Worm (Caenorhabditis elegans) whole organism, L3 larva: Measurements from ENCODE around the gene btb-9.

ENCODE experiments used
- ZK546.5 ChIP-seq: sonication (generic microtip); optimal IDR thresholded peaks from 2 replicates; lab custom pipeline; 2017; ENCODE audit warnings: missing biosample characterization, missing genetic modification characterization
- ama-1 ChIP-seq: fragments of 150-350 bp; optimal IDR thresholded peaks from 2 replicates; lab custom pipeline; 2018
- elt-2 ChIP-seq: sonication (generic microtip); optimal IDR thresholded peaks from 2 replicates; lab custom pipeline; 2016; ENCODE audit warnings: missing genetic modification reagents, mild to moderate bottlenecking, missing genetic modification characterization, missing compliant biosample characterization
- eor-1 ChIP-seq, 2 experiments: fragments of 150-350 bp; optimal IDR thresholded peaks; 2 replicates each; lab custom pipeline; 2014 to 2018; ENCODE audit warnings: missing biosample characterization in 2 of 2, missing genetic modification characterization in 2 of 2
- fkh-10 ChIP-seq: sonication (generic microtip); optimal IDR thresholded peaks from 2 replicates; lab custom pipeline; 2017; ENCODE audit warnings: missing biosample characterization, missing genetic modification reagents, missing genetic modification characterization
- fos-1 ChIP-seq: fragments of 150-350 bp; optimal IDR thresholded peaks from 2 replicates; lab custom pipeline; 2014; ENCODE audit warnings: missing biosample characterization, missing genetic modification characterization
- hmg-11 ChIP-seq: sonication (generic microtip); optimal IDR thresholded peaks from 2 replicates; lab custom pipeline; 2016; ENCODE audit warnings: missing genetic modification characterization, missing compliant biosample characterization
- lin-39 ChIP-seq: fragments of 150-350 bp; optimal IDR thresholded peaks from 2 replicates; lab custom pipeline; 2018; ENCODE audit warnings: missing biosample characterization, missing genetic modification reagents, missing genetic modification characterization
- lsy-12 ChIP-seq: sonication (generic microtip); optimal IDR thresholded peaks from 2 replicates; lab custom pipeline; 2016; ENCODE audit warnings: mild to moderate bottlenecking, missing genetic modification characterization, missing compliant biosample characterization
- mml-1 ChIP-seq: fragments of 150-350 bp; sonication (generic microtip); optimal IDR thresholded peaks from 3 replicates; lab custom pipeline; 2014; ENCODE audit warnings: missing biosample characterization, missing genetic modification characterization
- nhr-11 ChIP-seq: fragments of 150-350 bp; optimal IDR thresholded peaks from 2 replicates; lab custom pipeline; 2014; ENCODE audit warnings: missing biosample characterization, missing genetic modification characterization
- nhr-12 ChIP-seq: fragments of 150-350 bp; optimal IDR thresholded peaks from 2 replicates; lab custom pipeline; 2014; ENCODE audit warnings: missing biosample characterization, missing genetic modification characterization
- nhr-237 ChIP-seq: fragments of 150-350 bp; optimal IDR thresholded peaks from 2 replicates; lab custom pipeline; 2014; ENCODE audit warnings: missing biosample characterization, missing genetic modification characterization
- nhr-25 ChIP-seq: sonication (generic microtip); optimal IDR thresholded peaks from 2 replicates; lab custom pipeline; 2017; ENCODE audit warnings: missing biosample characterization, missing genetic modification characterization
- nhr-28 ChIP-seq: fragments of 150-350 bp; optimal IDR thresholded peaks from 2 replicates; lab custom pipeline; 2014; ENCODE audit warnings: missing biosample characterization, missing genetic modification characterization
- nhr-43 ChIP-seq: sonication (generic microtip); optimal IDR thresholded peaks from 2 replicates; lab custom pipeline; 2016; ENCODE audit warnings: mild to moderate bottlenecking, missing genetic modification characterization, missing compliant biosample characterization; ENCODE audit not compliant: poor library complexity, severe bottlenecking
- nhr-76 ChIP-seq: fragments of 150-350 bp; sonication (generic microtip); optimal IDR thresholded peaks from 5 replicates; lab custom pipeline; 2014; ENCODE audit warnings: missing biosample characterization, missing genetic modification characterization
- pqm-1 ChIP-seq: fragments of 150-350 bp; optimal IDR thresholded peaks from 2 replicates; lab custom pipeline; 2017; ENCODE audit warnings: missing biosample characterization, missing genetic modification characterization, inconsistent platforms
- sea-2 ChIP-seq: fragments of 150-350 bp; sonication (generic microtip); optimal IDR thresholded peaks from 4 replicates; lab custom pipeline; 2014; ENCODE audit warnings: missing biosample characterization, missing genetic modification reagents, missing genetic modification characterization
- skn-1 ChIP-seq: fragments of 150-350 bp; optimal IDR thresholded peaks from 2 replicates; lab custom pipeline; 2014; ENCODE audit warnings: missing biosample characterization, missing genetic modification characterization
- zag-1 ChIP-seq: fragments of 150-350 bp; optimal IDR thresholded peaks from 2 replicates; lab custom pipeline; 2014; ENCODE audit warnings: missing biosample characterization, missing genetic modification characterization
- ztf-11 ChIP-seq: fragments of 150-350 bp; optimal IDR thresholded peaks from 2 replicates; lab custom pipeline; 2014; ENCODE audit warnings: missing biosample characterization, missing genetic modification characterization

The btb-9 gene

ce11 chrII:1752990-1753389 lies 24.7 kb downstream of the btb-9 start, which contains the start of gene F36H5.9:
Gene F36H5.9, minus strand, starts transcription at chrII:1753090.
- TF ChIP-seq nhr-12 (tag; lab: Kevin White, UChicago): no peak

- no peak for TF ChIP-seq elt-2
- no peak for TF ChIP-seq nhr-25
- no peak for TF ChIP-seq sea-2 (GFP tag; lab: Kevin White, UChicago)
- no peak for TF ChIP-seq nhr-76 (tag; lab: Kevin White, UChicago)
Measured at ce11 chrII:1756072-1756471, 27.8 kb downstream of the btb-9 start, which contains the start of gene F36H5.17. Gene F36H5.17, minus strand, starts transcription at chrII:1756172.

ce11 chrII:1756582-1756981 lies 28.3 kb downstream of the btb-9 start, which contains the start of gene fbxb-53:
Gene fbxb-53, plus strand, starts transcription at chrII:1756882.
- TF ChIP-seq nhr-43 (tag; lab: Kevin White, UChicago) (no peak), nhr-76 (tag; lab: Kevin White, UChicago) (no peak), lsy-12 (tag; lab: Kevin White, UChicago) (no peak), lin-39 (tag; lab: Kevin White, UChicago) (no peak), hmg-11 (tag; lab: Kevin White, UChicago) (no peak), nhr-25 (no peak), sea-2 (GFP tag; lab: Kevin White, UChicago) (no peak), fos-1 (no peak)
- TF ChIP-seq, all 47 proteins: peak for 0

ce11 chrII:1757033-1757432 lies 28.7 kb downstream of the btb-9 start, which contains the start of gene F36H5.10:
Gene F36H5.10, plus strand, starts transcription at chrII:1757333.
- no peak for TF ChIP-seq nhr-28 (tag; lab: Kevin White, UChicago)
- no peak for TF ChIP-seq skn-1
- no peak for TF ChIP-seq lsy-12 (tag; lab: Kevin White, UChicago)
- TF ChIP-seq sea-2 (GFP tag; lab: Kevin White, UChicago): no peak
- TF ChIP-seq nhr-12 (tag; lab: Kevin White, UChicago): no peak
- TF ChIP-seq mml-1: no peak
- TF ChIP-seq ztf-11: no peak

ce11 chrII:1759602-1760001 lies 31.3 kb downstream of the btb-9 start, which contains the start of gene F36H5.18:
Gene F36H5.18, plus strand, starts transcription at chrII:1759902.
- TF ChIP-seq fos-1 (no peak), nhr-237 (no peak), nhr-12 (tag; lab: Kevin White, UChicago) (no peak), fkh-10 (GFP tag; lab: Kevin White, UChicago) (no peak), ama-1 (lab: Kevin White, UChicago) (no peak), sea-2 (GFP tag; lab: Kevin White, UChicago) (no peak)

- no peak for TF ChIP-seq nhr-11 (tag; lab: Kevin White, UChicago)
Measured at ce11 chrII:1761564-1761963, 33.3 kb downstream of the btb-9 start, which contains the start of gene F36H5.4. Gene F36H5.4, plus strand, starts transcription at chrII:1761864.

ce11 chrII:1763072-1763471 lies 34.8 kb downstream of the btb-9 start, which contains the start of gene math-28:
Gene math-28, plus strand, starts transcription at chrII:1763372.
- TF ChIP-seq elt-2 (no peak), pqm-1 (tag; lab: Kevin White, UChicago) (no peak), lsy-12 (tag; lab: Kevin White, UChicago) (no peak), zag-1 (no peak)

- TF ChIP-seq fkh-10 (GFP tag; lab: Kevin White, UChicago) (no peak), ZK546.5 (tag; lab: Kevin White, UChicago) (no peak), eor-1 (tag; optimal IDR thresholded peaks at IDR 0.05; lab: Kevin White, UChicago) (no peak)
Measured at ce11 chrII:1766715-1767114, 38.4 kb downstream of the btb-9 start.

ce11 chrII:1767458-1767857 lies 39.2 kb downstream of the btb-9 start:
- TF ChIP-seq pqm-1 (tag; lab: Kevin White, UChicago): peak; percentile 39
- peak; percentile 75 for TF ChIP-seq elt-2

- peak; percentile 21 for TF ChIP-seq elt-2
Measured at ce11 chrII:1771347-1771746, 43.0 kb downstream of the btb-9 start, which contains the start of gene math-26. Gene math-26, plus strand, starts transcription at chrII:1771647.
